Worm (Caenorhabditis elegans): ENCODE results near the gene lgc-17.

lgc-17 gene

DNA sequence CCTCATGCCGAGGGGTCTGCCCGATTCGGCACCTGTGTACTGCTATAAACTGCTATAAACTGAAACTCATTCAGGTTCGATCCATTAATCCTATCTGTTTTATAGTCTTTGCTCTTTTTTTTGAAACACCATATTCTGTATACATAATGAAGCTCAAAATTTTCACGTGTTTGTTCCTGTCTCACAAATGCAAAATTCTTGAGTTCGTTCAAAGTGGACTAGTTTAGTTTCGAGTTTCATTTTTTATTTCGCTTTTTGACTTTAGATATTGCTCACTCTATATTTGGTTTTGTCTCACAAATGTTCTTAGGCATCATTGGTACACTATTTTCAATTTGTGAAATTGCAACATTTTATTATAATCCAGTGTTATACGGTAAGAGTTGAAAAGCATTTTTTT lies at the start of gene lgc-17:
Gene lgc-17 (plus strand): TSS at position 301 of the 400 bp plus-strand sequence.
- TF ChIP-seq rpc-1 (optimal IDR thresholded peaks at IDR 0.05) (no peak), rpc-1 (tag; optimal IDR thresholded peaks at IDR 0.05) (no peak), F57C9.4 (tag; optimal IDR thresholded peaks at IDR 0.05) (no peak), hmg-20 (GFP tag; IDR thresholded peaks at IDR 0.05) (no peak), F49E8.2 (tag; optimal IDR thresholded peaks at IDR 0.05; ENCODE audit: insufficient read depth) (no peak), egl-18 (GFP tag; IDR thresholded peaks at IDR 0.05) (no peak), F23B12.7 (tag; optimal IDR thresholded peaks at IDR 0.05; ENCODE audit: insufficient read depth) (no peak), B0336.3 (GFP tag; IDR thresholded peaks at IDR 0.05) (no peak), ceh-40 (GFP tag; IDR thresholded peaks at IDR 0.05) (no peak), snpc-1.3 (tag; optimal IDR thresholded peaks at IDR 0.05; ENCODE audit: insufficient read depth) (no peak), mxl-1 (tag; optimal IDR thresholded peaks at IDR 0.05) (no peak), sptf-2 (GFP tag; optimal IDR thresholded peaks at IDR 0.05) (no peak), aptf-2 (GFP tag; conservative IDR thresholded peaks at IDR 0.05) (no peak), dpl-1 (GFP tag; optimal IDR thresholded peaks at IDR 0.05) (no peak), repo-1 (tag; optimal IDR thresholded peaks at IDR 0.05) (no peak), Y67H2A.10 (GFP tag; conservative IDR thresholded peaks at IDR 0.05) (no peak), C06A6.2 (GFP tag; conservative IDR thresholded peaks at IDR 0.05) (no peak), ceh-58 (GFP tag; IDR thresholded peaks at IDR 0.05) (no peak), let-607 (tag; optimal IDR thresholded peaks at IDR 0.05) (no peak), T26A5.8 (tag; optimal IDR thresholded peaks at IDR 0.05) (no peak)

DNA sequence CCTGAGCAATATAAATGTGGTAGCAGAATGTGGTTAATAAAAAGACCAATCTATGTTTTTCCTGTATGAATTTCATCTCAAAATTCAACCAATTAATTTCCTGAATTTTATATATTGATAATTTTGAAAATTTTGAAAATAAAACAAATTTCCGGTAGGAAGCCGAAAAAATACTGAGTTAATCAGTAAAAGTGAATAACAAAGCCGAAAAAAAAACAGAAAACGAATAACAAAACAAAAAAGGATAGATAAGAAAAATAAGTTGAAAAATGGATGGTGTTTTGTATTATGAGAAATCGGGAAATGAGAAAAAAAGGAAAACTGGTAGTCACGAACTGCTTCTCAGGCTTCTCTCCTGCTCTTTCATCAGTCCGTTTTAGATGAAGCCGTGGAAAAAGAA lies 47.6 kb upstream of the lgc-17 start, which contains the start of gene tmem-145:
Gene tmem-145 (minus strand): TSS at position 101 of the 400 bp plus-strand sequence.
- TF ChIP-seq ceh-58 (GFP tag; IDR thresholded peaks at IDR 0.05) (no peak), rec-8 (tag; optimal IDR thresholded peaks at IDR 0.05) (no peak), nfya-2 (GFP tag; IDR thresholded peaks at IDR 0.05) (no peak), ceh-40 (GFP tag; IDR thresholded peaks at IDR 0.05) (no peak), F52B5.7 (tag; optimal IDR thresholded peaks at IDR 0.05) (no peak), attf-3 (GFP tag; conservative IDR thresholded peaks at IDR 0.05) (no peak), B0336.3 (GFP tag; IDR thresholded peaks at IDR 0.05) (no peak), snpc-1.1 (tag; optimal IDR thresholded peaks at IDR 0.05; ENCODE audit: insufficient read depth) (no peak), F37B4.10 (GFP tag; IDR thresholded peaks at IDR 0.05) (no peak), egrh-3 (GFP tag; IDR thresholded peaks at IDR 0.05) (no peak), D2030.7 (GFP tag; IDR thresholded peaks at IDR 0.05) (no peak), fkh-3 (tag; optimal IDR thresholded peaks at IDR 0.05) (no peak), nhr-27 (tag; optimal IDR thresholded peaks at IDR 0.05) (no peak), F33H1.4 (GFP tag; IDR thresholded peaks at IDR 0.05) (no peak), him-1 (tag; optimal IDR thresholded peaks at IDR 0.05) (no peak), tlf-1 (GFP tag; optimal IDR thresholded peaks at IDR 0.05) (no peak), cebp-2 (GFP tag; IDR thresholded peaks at IDR 0.05) (no peak), ceh-79 (tag; optimal IDR thresholded peaks at IDR 0.05) (no peak), gei-17 (GFP tag; optimal IDR thresholded peaks at IDR 0.05) (no peak)

DNA sequence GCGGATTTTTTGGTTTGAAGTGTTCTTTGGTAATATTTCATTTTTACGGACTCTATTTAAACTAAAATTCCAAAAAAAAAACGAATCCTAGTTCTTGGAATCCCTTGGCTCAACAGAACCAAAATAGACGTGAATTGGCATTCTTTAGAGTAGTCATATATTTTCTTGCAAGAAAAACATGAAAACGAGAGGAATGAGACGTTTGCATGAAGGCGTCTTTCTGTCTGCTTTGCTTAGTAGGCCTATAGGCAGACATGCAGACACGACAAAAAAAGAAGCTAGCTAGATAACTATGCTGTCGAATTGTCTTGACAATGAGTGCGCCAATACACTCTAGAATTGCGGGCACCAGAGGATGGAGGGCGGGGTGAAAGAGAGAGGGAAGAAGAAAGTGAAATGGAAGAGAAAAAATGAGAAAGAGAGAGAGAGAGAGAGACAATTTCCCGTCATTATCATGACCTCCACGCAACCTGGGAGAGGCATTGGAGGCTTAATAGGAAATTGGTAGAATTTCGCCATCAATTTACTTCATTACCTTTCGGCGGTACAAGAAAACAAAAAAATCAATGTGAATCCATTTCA lies 40.7 kb upstream of the lgc-17 start:
- TF ChIP-seq cebp-2 (GFP tag; IDR thresholded peaks at IDR 0.05) (no peak), B0336.3 (GFP tag; IDR thresholded peaks at IDR 0.05) (no peak)
